Worm (Caenorhabditis elegans) whole organism, late embryonic: Measurements from ENCODE around the gene his-69.

Source experiments
- che-1 ChIP-seq: sonication (generic microtip); optimal IDR thresholded peaks from 2 replicates; lab custom pipeline; 2016; ENCODE audit warnings: mild to moderate bottlenecking, missing genetic modification characterization, missing compliant biosample characterization
- dve-1 ChIP-seq: sonication (generic microtip); optimal IDR thresholded peaks from 2 replicates; lab custom pipeline; 2017; ENCODE audit warnings: antibody characterized with exemption, mild to moderate bottlenecking, missing genetic modification characterization, missing compliant biosample characterization
- elt-2 ChIP-seq: sonication (generic microtip); optimal IDR thresholded peaks from 2 replicates; lab custom pipeline; 2016; ENCODE audit warnings: missing genetic modification reagents, missing genetic modification characterization, missing compliant biosample characterization
- lin-11 ChIP-seq: fragments of 200-800 bp; sonication (Bioruptor generic); optimal IDR thresholded peaks from 2 replicates; lab custom pipeline; 2018; ENCODE audit warnings: mild to moderate bottlenecking, missing genetic modification characterization, missing compliant biosample characterization
- nhr-232 ChIP-seq: sonication (generic microtip); optimal IDR thresholded peaks from 2 replicates; lab custom pipeline; 2016; ENCODE audit warnings: missing genetic modification characterization, missing compliant biosample characterization
- pqm-1 ChIP-seq: sonication (generic microtip); optimal IDR thresholded peaks from 2 replicates; lab custom pipeline; 2016; ENCODE audit warnings: missing genetic modification characterization, missing compliant biosample characterization
- tbx-7 ChIP-seq: sonication (generic microtip); optimal IDR thresholded peaks from 2 replicates; lab custom pipeline; 2016; ENCODE audit warnings: missing genotype, missing genetic modification characterization, missing compliant biosample characterization

DNA sequence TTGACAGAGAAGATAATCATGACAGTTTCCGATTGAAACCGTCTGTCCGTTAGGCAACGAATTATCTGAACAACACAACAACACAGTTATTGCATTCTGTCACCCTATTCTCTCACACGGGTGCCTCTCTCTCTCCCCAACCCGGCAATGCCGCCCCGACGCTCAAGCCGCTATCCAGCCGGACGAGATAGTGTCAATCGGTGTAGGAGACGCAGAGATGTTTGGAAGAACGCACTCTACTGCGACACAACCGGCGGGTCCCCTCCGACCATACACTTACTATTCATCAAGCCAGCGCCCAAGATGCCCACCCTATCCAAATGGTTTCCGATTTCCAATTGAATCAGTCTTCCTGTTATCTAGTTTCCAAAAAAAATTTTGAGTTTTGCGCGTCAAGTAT is 48.4 kb downstream of the his-69 start:
- TF ChIP-seq tbx-7 (tag; lab: Kevin White, UChicago): no peak
- no peak for TF ChIP-seq che-1 (tag; lab: Kevin White, UChicago)
- no peak for TF ChIP-seq nhr-232 (tag; lab: Kevin White, UChicago)
- no peak for TF ChIP-seq elt-2 (tag; lab: Kevin White, UChicago)
- TF ChIP-seq dve-1 (tag; lab: Kevin White, UChicago): no peak
- TF ChIP-seq pqm-1: no peak
- TF ChIP-seq lin-11 (tag; lab: Kevin White, UChicago): no peak
